Worm (Caenorhabditis elegans): ENCODE measurements around the gene C39E9.12.

DNA sequence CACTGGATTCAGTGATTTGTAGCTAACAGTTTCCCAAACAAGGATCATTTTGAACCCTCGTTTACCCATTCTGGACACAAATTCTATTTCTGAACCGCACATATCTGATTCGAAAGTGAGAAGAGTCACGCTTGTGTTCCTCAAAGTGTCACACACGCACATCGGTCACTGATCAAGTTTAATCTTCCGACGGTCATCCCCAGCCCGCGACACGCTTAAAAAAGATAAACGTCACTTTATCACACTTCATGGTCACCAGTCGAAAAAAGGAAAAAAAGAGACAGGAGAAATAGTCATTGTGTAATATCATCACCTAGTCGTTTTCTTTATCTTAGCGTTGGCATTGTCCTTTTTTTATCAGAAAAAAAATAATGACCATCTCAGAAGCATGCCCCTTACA, 16.1 kb upstream of the C39E9.12 start:
- TF ChIP-seq unc-55 (GFP tag; optimal IDR thresholded peaks at IDR 0.05), result no peak
- TF ChIP-seq pha-4 (tag; optimal IDR thresholded peaks at IDR 0.05), result no peak
- TF ChIP-seq nfya-1 (tag; optimal IDR thresholded peaks at IDR 0.05), result no peak

Measured in whole organism, late embryonic.